Worm (Caenorhabditis elegans): ENCODE measurements around the gene gldi-2.

The gldi-2 gene

ce11 chrII:6783377-6783829, at the start of gene gldi-2:
gldi-2 (plus strand) TSS chrII:6783427.
- no peak for TF ChIP-seq pes-1 (GFP tag; IDR thresholded peaks at IDR 0.05)
- TF ChIP-seq flt-1 (GFP tag; IDR thresholded peaks at IDR 0.05): no peak
- no peak for TF ChIP-seq aly-1 (tag; optimal IDR thresholded peaks at IDR 0.05)
- no peak for TF ChIP-seq hnd-1 (tag; optimal IDR thresholded peaks at IDR 0.05)
- no peak for TF ChIP-seq sea-1 (GFP tag; conservative IDR thresholded peaks at IDR 0.05)
- no peak for TF ChIP-seq ceh-13 (GFP tag; optimal IDR thresholded peaks at IDR 0.05)
- TF ChIP-seq tra-4 (tag; optimal IDR thresholded peaks at IDR 0.05): no peak
- no peak for TF ChIP-seq tbx-11 (GFP tag; IDR thresholded peaks at IDR 0.05)
- TF ChIP-seq tbx-37 (GFP tag; conservative IDR thresholded peaks at IDR 0.05): no peak

ce11 chrII:6733718-6734117, 49.5 kb upstream of the gldi-2 start, which contains the start of gene T14B4.9:
T14B4.9 (minus strand) TSS chrII:6733818.
- TF ChIP-seq ceh-36 (tag; optimal IDR thresholded peaks at IDR 0.05) (no peak), ceh-13 (GFP tag; optimal IDR thresholded peaks at IDR 0.05) (no peak), B0310.2 (tag; optimal IDR thresholded peaks at IDR 0.05) (no peak), tbx-11 (GFP tag; IDR thresholded peaks at IDR 0.05) (no peak), F13C5.2 (tag; optimal IDR thresholded peaks at IDR 0.05) (no peak), flt-1 (GFP tag; IDR thresholded peaks at IDR 0.05) (no peak), hmbx-1 (tag; optimal IDR thresholded peaks at IDR 0.05) (no peak), ets-7 (tag; optimal IDR thresholded peaks at IDR 0.05) (no peak), ama-1 (optimal IDR thresholded peaks at IDR 0.05) (no peak)

ce11 chrII:6734674-6735073, 48.6 kb upstream of the gldi-2 start, which contains the start of gene T14B4.3:
T14B4.3 (plus strand) TSS chrII:6734937.
- TF ChIP-seq F13C5.2 (tag; optimal IDR thresholded peaks at IDR 0.05) (peak; percentile 62), tbx-37 (GFP tag; conservative IDR thresholded peaks at IDR 0.05) (peak; percentile 55; the same call in 1 of the 2 replicates), tra-4 (tag; optimal IDR thresholded peaks at IDR 0.05) (no peak), hmbx-1 (tag; optimal IDR thresholded peaks at IDR 0.05) (no peak)

DNA sequence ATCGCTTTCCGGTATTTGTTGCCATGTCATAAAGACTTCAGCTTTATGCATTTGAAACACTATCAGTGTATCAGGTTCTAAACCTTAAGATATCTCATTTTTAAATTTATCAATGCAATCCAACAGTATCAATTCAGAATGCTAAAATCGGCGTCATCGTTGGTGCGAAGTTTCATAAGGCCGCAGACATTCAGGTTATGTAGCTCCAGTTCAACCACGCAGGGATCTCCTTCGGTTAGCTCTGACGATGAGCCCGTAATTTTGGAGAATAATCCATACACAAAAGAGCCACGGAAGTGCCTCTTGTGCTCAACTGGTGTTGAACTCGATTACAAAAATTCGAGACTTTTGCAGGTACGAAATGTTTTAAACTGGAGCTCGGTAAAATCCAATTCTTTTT, 47.2 kb upstream of the gldi-2 start, which contains the start of gene mrps-18.C:
TSS of gene mrps-18.C (plus strand) at position 138 of the 400 bp plus-strand sequence.
- no peak for TF ChIP-seq flt-1 (GFP tag; IDR thresholded peaks at IDR 0.05)
- TF ChIP-seq scrt-1 (GFP tag; IDR thresholded peaks at IDR 0.05): no peak
- TF ChIP-seq hnd-1 (tag; optimal IDR thresholded peaks at IDR 0.05): no peak
- no peak for TF ChIP-seq hmg-4 (GFP tag; optimal IDR thresholded peaks at IDR 0.05)
- TF ChIP-seq ceh-36 (tag; optimal IDR thresholded peaks at IDR 0.05): no peak
- TF ChIP-seq ets-7 (tag; optimal IDR thresholded peaks at IDR 0.05): no peak

DNA sequence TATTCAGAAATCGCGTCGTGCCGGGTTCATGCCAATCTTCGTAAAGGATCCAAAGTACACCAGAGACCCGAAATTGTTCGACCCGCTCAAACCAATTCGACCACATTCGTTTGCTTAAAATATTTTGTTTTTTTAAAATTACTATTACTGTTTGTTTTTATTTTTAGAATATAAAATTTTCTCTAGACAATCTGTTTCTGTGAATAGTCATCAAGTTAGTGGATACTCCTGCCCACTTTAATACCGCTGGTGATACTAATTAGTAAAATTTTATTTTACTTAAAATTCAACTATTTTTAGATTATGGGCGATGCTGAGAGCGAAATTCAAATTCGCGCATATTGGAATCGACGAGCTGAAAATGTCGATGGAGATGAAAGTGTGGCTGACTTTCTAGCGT, 46.6 kb upstream of the gldi-2 start, which contains the start of gene T14B4.1:
TSS of gene T14B4.1 (plus strand) at position 301 of the 400 bp plus-strand sequence.
- TF ChIP-seq F13C5.2 (tag; optimal IDR thresholded peaks at IDR 0.05) (no peak), hmbx-1 (tag; optimal IDR thresholded peaks at IDR 0.05) (no peak), pes-1 (GFP tag; IDR thresholded peaks at IDR 0.05) (no peak), B0310.2 (tag; optimal IDR thresholded peaks at IDR 0.05) (no peak), scrt-1 (GFP tag; IDR thresholded peaks at IDR 0.05) (no peak), tbx-37 (GFP tag; conservative IDR thresholded peaks at IDR 0.05) (no peak), ets-7 (tag; optimal IDR thresholded peaks at IDR 0.05) (no peak), hmg-4 (GFP tag; optimal IDR thresholded peaks at IDR 0.05) (no peak), flt-1 (GFP tag; IDR thresholded peaks at IDR 0.05) (no peak), aly-1 (tag; optimal IDR thresholded peaks at IDR 0.05) (no peak), tbx-11 (GFP tag; IDR thresholded peaks at IDR 0.05) (no peak), hnd-1 (tag; optimal IDR thresholded peaks at IDR 0.05) (no peak), ama-1 (optimal IDR thresholded peaks at IDR 0.05) (no peak), ceh-36 (tag; optimal IDR thresholded peaks at IDR 0.05) (no peak), ceh-13 (GFP tag; optimal IDR thresholded peaks at IDR 0.05) (no peak)

DNA sequence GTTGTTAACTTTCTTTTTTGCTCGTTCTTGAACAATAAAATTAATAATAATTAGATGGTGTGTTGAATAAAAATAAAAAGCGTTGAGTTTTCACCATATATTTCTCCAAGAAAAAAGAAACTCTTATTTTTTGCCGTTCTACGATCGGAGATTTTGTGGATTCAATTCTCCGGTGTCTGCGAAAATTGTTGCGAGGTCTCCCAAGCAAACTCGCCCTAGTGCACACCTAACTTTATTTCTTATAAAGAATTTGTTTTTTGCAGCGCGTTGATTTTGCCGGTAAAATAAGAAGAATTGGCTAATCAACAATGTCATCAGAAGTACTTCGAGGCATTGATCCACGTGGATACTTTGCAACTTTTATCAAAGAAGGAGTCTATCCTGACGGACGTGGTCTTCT, 41.8 kb upstream of the gldi-2 start, which contains the start of gene exos-8:
TSS of gene exos-8 (plus strand) at position 264 of the 400 bp plus-strand sequence.
- TF ChIP-seq scrt-1 (GFP tag; IDR thresholded peaks at IDR 0.05) (no peak; the same call in 1 of the 2 replicates), ceh-13 (GFP tag; optimal IDR thresholded peaks at IDR 0.05) (peak; percentile 14), ets-7 (tag; optimal IDR thresholded peaks at IDR 0.05) (peak; percentile 62), tra-4 (tag; optimal IDR thresholded peaks at IDR 0.05) (no peak), tbx-37 (GFP tag; conservative IDR thresholded peaks at IDR 0.05) (peak; percentile 45), hnd-1 (tag; optimal IDR thresholded peaks at IDR 0.05) (peak; percentile 18), B0310.2 (tag; optimal IDR thresholded peaks at IDR 0.05) (no peak), F13C5.2 (tag; optimal IDR thresholded peaks at IDR 0.05) (peak; percentile 24), aly-1 (tag; optimal IDR thresholded peaks at IDR 0.05) (no peak), sea-1 (GFP tag; conservative IDR thresholded peaks at IDR 0.05) (no peak), pes-1 (GFP tag; IDR thresholded peaks at IDR 0.05) (no peak; the same call in 1 of the 2 replicates), ceh-36 (tag; optimal IDR thresholded peaks at IDR 0.05) (no peak), ama-1 (optimal IDR thresholded peaks at IDR 0.05) (no peak), flt-1 (GFP tag; IDR thresholded peaks at IDR 0.05) (no peak), hmbx-1 (tag; optimal IDR thresholded peaks at IDR 0.05) (no peak), hmg-4 (GFP tag; optimal IDR thresholded peaks at IDR 0.05) (no peak), tbx-11 (GFP tag; IDR thresholded peaks at IDR 0.05) (no peak)

DNA sequence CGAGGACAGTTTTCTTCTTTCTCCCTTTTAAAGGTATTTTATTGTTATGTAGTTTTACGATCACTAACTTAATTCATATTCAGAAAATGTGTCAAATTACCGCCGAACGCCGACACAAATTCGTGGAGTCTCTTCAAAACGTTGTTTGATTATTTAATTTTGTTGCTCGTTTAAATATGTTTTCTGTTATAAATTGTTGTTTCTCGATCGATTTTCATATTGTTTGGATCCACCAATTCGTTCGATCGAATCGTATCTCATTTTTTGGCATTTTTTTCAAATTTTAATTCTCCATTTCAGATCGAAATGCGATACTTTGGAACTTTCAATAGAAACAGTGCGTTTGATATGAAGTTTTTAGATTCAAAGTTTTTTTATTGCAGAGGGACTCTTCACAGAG, 40.6 kb upstream of the gldi-2 start, which contains the start of gene F41G3.6:
TSS of gene F41G3.6 (plus strand) at position 301 of the 400 bp plus-strand sequence.
- no peak for TF ChIP-seq scrt-1 (GFP tag; IDR thresholded peaks at IDR 0.05)
- TF ChIP-seq sea-1 (GFP tag; conservative IDR thresholded peaks at IDR 0.05): no peak
- no peak for TF ChIP-seq aly-1 (tag; optimal IDR thresholded peaks at IDR 0.05)
- no peak for TF ChIP-seq ets-7 (tag; optimal IDR thresholded peaks at IDR 0.05)
- TF ChIP-seq hmg-4 (GFP tag; optimal IDR thresholded peaks at IDR 0.05): no peak
- no peak for TF ChIP-seq F13C5.2 (tag; optimal IDR thresholded peaks at IDR 0.05)
- TF ChIP-seq tra-4 (tag; optimal IDR thresholded peaks at IDR 0.05): no peak
- TF ChIP-seq flt-1 (GFP tag; IDR thresholded peaks at IDR 0.05): no peak
- no peak for TF ChIP-seq B0310.2 (tag; optimal IDR thresholded peaks at IDR 0.05)
- TF ChIP-seq ceh-13 (GFP tag; optimal IDR thresholded peaks at IDR 0.05): no peak
- TF ChIP-seq ceh-36 (tag; optimal IDR thresholded peaks at IDR 0.05): no peak
- TF ChIP-seq ama-1 (optimal IDR thresholded peaks at IDR 0.05): no peak
- TF ChIP-seq tbx-37 (GFP tag; conservative IDR thresholded peaks at IDR 0.05): no peak

Measured in whole organism, early embryonic.